Fruit fly (Drosophila melanogaster) Kc167 (cell line): ENCODE data around the gene Tep4.

Experiments
- Myc ChIP-seq: fragments of >200 bp; optimal IDR thresholded peaks from 2 replicates; lab custom pipeline; 2017; ENCODE audit warnings: missing external identifiers
- Sin3A ChIP-seq: fragments of >200 bp; optimal IDR thresholded peaks from 2 replicates; lab custom pipeline; 2018; ENCODE audit warnings: missing external identifiers
- h ChIP-seq: fragments of >200 bp; optimal IDR thresholded peaks from 3 replicates; lab custom pipeline; 2018; ENCODE audit warnings: missing external identifiers
- insv ChIP-seq: fragments of >200 bp; optimal IDR thresholded peaks from 3 replicates; lab custom pipeline; 2018; ENCODE audit warnings: missing external identifiers
- psq ChIP-seq: fragments of >200 bp; optimal IDR thresholded peaks from 2 replicates; lab custom pipeline; 2017; ENCODE audit warnings: missing external identifiers
- ttk ChIP-seq: sonication (Bioruptor generic); optimal IDR thresholded peaks from 2 replicates; lab custom pipeline; 2017; ENCODE audit warnings: missing external identifiers

- TF ChIP-seq Myc (lab: Kevin White, UChicago), result no peak
- TF ChIP-seq psq (lab: Kevin White, UChicago), result no peak
- TF ChIP-seq h (lab: Kevin White, UChicago), result no peak
- no peak for TF ChIP-seq insv (lab: Kevin White, UChicago)
- no peak for TF ChIP-seq ttk (lab: Kevin White, UChicago)
- TF ChIP-seq Sin3A, result no peak
Measured at dm6 chr2L:19533247-19533646, 15.1 kb upstream of the Tep4 start, which contains the start of gene CG33116.
